Fruit fly (Drosophila melanogaster): ENCODE results near the gene eya.
A peak's percentile ranks its signal among the peaks of the same experiment; 100 is the strongest.

- TF ChIP-seq CG6854 (GFP tag; optimal IDR thresholded peaks at IDR 0.05) (no peak), Hr38 (GFP tag; optimal IDR thresholded peaks at IDR 0.05) (no peak), CG11294 (GFP tag; IDR thresholded peaks at IDR 0.05) (no peak), CG11902 (GFP tag; optimal IDR thresholded peaks at IDR 0.05) (no peak), CG6276 (GFP tag; optimal IDR thresholded peaks at IDR 0.05) (no peak), Eip75B (GFP tag; optimal IDR thresholded peaks at IDR 0.05) (no peak), CG1621 (tag; optimal IDR thresholded peaks at IDR 0.05) (peak; percentile 31), Hr39 (GFP tag; optimal IDR thresholded peaks at IDR 0.05) (no peak), Lpt (GFP tag; optimal IDR thresholded peaks at IDR 0.05) (peak; percentile 4), achi (GFP tag; optimal IDR thresholded peaks at IDR 0.05) (no peak), Sox102F (GFP tag; optimal IDR thresholded peaks at IDR 0.05) (no peak), CG8119 (GFP tag; IDR thresholded peaks at IDR 0.05) (no peak; the same call in 2 of the 3 replicates), CG6808 (GFP tag; optimal IDR thresholded peaks at IDR 0.05) (no peak)
Measured at dm6 chr2L:6481310-6481738, 65.5 kb downstream of the eya start.

Data from whole organism, prepupa.